Worm (Caenorhabditis elegans): ENCODE data around the gene srh-5.

ce11 chrV:1698400-1698799, 13.0 kb downstream of the srh-5 start:
- TF ChIP-seq dpl-1 (GFP tag; optimal IDR thresholded peaks at IDR 0.05) (no peak), elt-2 (tag; optimal IDR thresholded peaks at IDR 0.05) (no peak), ceh-88 (GFP tag; IDR thresholded peaks at IDR 0.05) (no peak), ztf-11 (tag; optimal IDR thresholded peaks at IDR 0.05) (no peak), tlp-1 (tag; optimal IDR thresholded peaks at IDR 0.05) (no peak), aly-2 (tag; optimal IDR thresholded peaks at IDR 0.05) (no peak), ama-1 (optimal IDR thresholded peaks at IDR 0.05) (no peak), nhr-237 (tag; optimal IDR thresholded peaks at IDR 0.05) (no peak), rnt-1 (tag; optimal IDR thresholded peaks at IDR 0.05) (no peak), nhr-11 (tag; optimal IDR thresholded peaks at IDR 0.05) (no peak), sox-4 (tag; optimal IDR thresholded peaks at IDR 0.05) (no peak), aha-1 (tag; optimal IDR thresholded peaks at IDR 0.05) (no peak), nhr-28 (tag; optimal IDR thresholded peaks at IDR 0.05) (no peak)
